Worm (Caenorhabditis elegans): Measurements from ENCODE around the gene F26F2.3.

DNA sequence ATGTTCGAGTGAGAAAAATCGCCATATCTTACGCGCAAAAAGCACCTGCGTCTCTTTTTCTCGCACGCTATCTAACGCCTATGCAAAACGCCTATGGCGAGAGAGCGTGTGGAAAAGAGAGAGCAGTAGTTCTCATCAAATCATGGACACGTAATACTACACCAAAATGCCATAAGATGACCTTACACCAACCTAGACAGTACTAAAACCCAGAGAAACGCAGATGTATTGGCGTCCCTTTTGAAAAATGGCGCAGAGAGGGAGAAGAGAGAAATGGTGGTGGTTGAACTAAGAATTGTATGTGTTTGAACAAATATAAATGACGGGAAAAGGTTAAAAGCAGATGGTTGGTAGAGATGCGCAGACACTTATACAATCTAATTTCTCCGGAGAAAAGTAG, 27.3 kb downstream of the F26F2.3 start, which contains the start of gene Y38H6C.16:
- TF ChIP-seq nhr-12 (tag; optimal IDR thresholded peaks at IDR 0.05), result no peak
- no peak for TF ChIP-seq elt-3 (tag; optimal IDR thresholded peaks at IDR 0.05)
- TF ChIP-seq snpc-4 (tag; optimal IDR thresholded peaks at IDR 0.05), result no peak
- TF ChIP-seq nhr-28 (tag; optimal IDR thresholded peaks at IDR 0.05), result no peak
- no peak for TF ChIP-seq nhr-2 (tag; optimal IDR thresholded peaks at IDR 0.05)

Measured in whole organism, mixed stage, embryonic.